Worm (Caenorhabditis elegans) whole organism, L1 larva: Measurements from ENCODE around the gene ucr-2.2.
A peak's percentile ranks its signal among the peaks of the same experiment; 100 is the strongest.

ENCODE experiments used
- C04F5.9 ChIP-seq: sonication (generic microtip); optimal IDR thresholded peaks from 2 replicates; lab custom pipeline; 2016; ENCODE audit warnings: missing genetic modification characterization, missing compliant biosample characterization
- C16A3.4 ChIP-seq: fragments of 150-350 bp; optimal IDR thresholded peaks from 2 replicates; lab custom pipeline; 2014; ENCODE audit warnings: missing biosample characterization, missing genetic modification characterization
- Y116A8C.19 ChIP-seq: sonication (generic microtip); optimal IDR thresholded peaks from 2 replicates; lab custom pipeline; 2016; ENCODE audit warnings: missing compliant biosample characterization, missing genetic modification characterization, borderline replicate concordance
- ceh-8 ChIP-seq: fragments of 200-800 bp; sonication (Bioruptor generic); optimal IDR thresholded peaks from 2 replicates; lab custom pipeline; 2018; ENCODE audit warnings: mild to moderate bottlenecking, missing genetic modification characterization, moderate library complexity, missing compliant biosample characterization
- ceh-82 ChIP-seq, 3 experiments: fragments of 150-350 bp in 1 of 3; sonication (generic microtip) in 2 of 3; optimal IDR thresholded peaks; 2 replicates each; lab custom pipeline; 2014 to 2017; ENCODE audit warnings: missing biosample characterization in 3 of 3, missing genetic modification characterization in 3 of 3
- ceh-90 ChIP-seq: sonication (generic microtip); optimal IDR thresholded peaks from 2 replicates; lab custom pipeline; 2016; ENCODE audit warnings: missing genetic modification characterization, missing compliant biosample characterization
- dpl-1 ChIP-seq, 3 experiments: fragments of 150-350 bp in 2 of 3; sonication (generic microtip) in 1 of 3; optimal IDR thresholded peaks; 2 replicates each; lab custom pipeline; 2014 to 2017; ENCODE audit warnings: missing biosample characterization in 3 of 3, missing genetic modification characterization in 3 of 3, missing genetic modification reagents in 3 of 3
- efl-1 ChIP-seq, 4 experiments: fragments of 150-350 bp; optimal IDR thresholded peaks in 3 of 4; peaks in 1 of 4; 1 replicate in 1 of 4; 2 replicates in 3 of 4; lab custom pipeline; 2014; ENCODE audit warnings: missing biosample characterization in 2 of 4, missing genetic modification characterization in 2 of 4, missing genetic modification reagents in 2 of 4
- efl-3 ChIP-seq: fragments of 200-800 bp; sonication (Bioruptor generic); optimal IDR thresholded peaks from 2 replicates; lab custom pipeline; 2018; ENCODE audit warnings: mild to moderate bottlenecking, missing genetic modification characterization, missing compliant biosample characterization
- egl-13 ChIP-seq: sonication (generic microtip); optimal IDR thresholded peaks from 2 replicates; lab custom pipeline; 2016; ENCODE audit warnings: missing genotype, missing genetic modification reagents, missing genetic modification characterization, missing compliant biosample characterization
- egl-27 ChIP-seq, 2 experiments: fragments of 150-350 bp in 1 of 2; sonication (generic microtip); optimal IDR thresholded peaks; 3 replicates each; lab custom pipeline; 2017 to 2018; ENCODE audit warnings: missing biosample characterization in 2 of 2, missing genetic modification characterization in 2 of 2, missing genetic modification reagents in 2 of 2
- elt-3 ChIP-seq, 6 experiments: fragments of 150-350 bp in 1 of 6; sonication (generic microtip); optimal IDR thresholded peaks; 2 replicates each; lab custom pipeline; 2017 to 2018; ENCODE audit warnings: missing biosample characterization in 6 of 6, missing genetic modification characterization in 6 of 6, inconsistent platforms in 1 of 6
- fkh-4 ChIP-seq: sonication (generic microtip); optimal IDR thresholded peaks from 2 replicates; lab custom pipeline; 2016; ENCODE audit warnings: missing compliant biosample characterization, missing genetic modification characterization, borderline replicate concordance
- fkh-8 ChIP-seq: sonication (generic microtip); optimal IDR thresholded peaks from 2 replicates; lab custom pipeline; 2016; ENCODE audit warnings: mild to moderate bottlenecking, missing genetic modification characterization, missing compliant biosample characterization
- fos-1 ChIP-seq: fragments of 150-350 bp; optimal IDR thresholded peaks from 2 replicates; lab custom pipeline; 2014; ENCODE audit warnings: missing biosample characterization, missing genetic modification characterization
- grh-1 ChIP-seq: fragments of 200-800 bp; sonication (Bioruptor generic); IDR thresholded peaks from 2 replicates; pipeline ENCODE4 v1.3.6; 2022; ENCODE audit warnings: missing genetic modification reagents, missing genetic modification characterization, missing compliant biosample characterization
- hlh-17 ChIP-seq: fragments of 200-800 bp; sonication (Bioruptor generic); optimal IDR thresholded peaks from 2 replicates; lab custom pipeline; 2018; ENCODE audit warnings: missing genetic modification characterization, mild to moderate bottlenecking, missing compliant biosample characterization, moderate library complexity, borderline replicate concordance
- irx-1 ChIP-seq: sonication (generic microtip); optimal IDR thresholded peaks from 2 replicates; lab custom pipeline; 2016; ENCODE audit warnings: missing genetic modification characterization, missing compliant biosample characterization
- jun-1 ChIP-seq: fragments of 150-350 bp; optimal IDR thresholded peaks from 2 replicates; lab custom pipeline; 2014; ENCODE audit warnings: missing biosample characterization, missing genetic modification reagents, missing genetic modification characterization
- lin-14 ChIP-seq: fragments of 200-800 bp; sonication (Bioruptor generic); optimal IDR thresholded peaks from 2 replicates; lab custom pipeline; 2018; ENCODE audit warnings: mild to moderate bottlenecking, missing genetic modification characterization, moderate library complexity, missing compliant biosample characterization
- lin-15B ChIP-seq: fragments of 150-350 bp; sonication (generic microtip); optimal IDR thresholded peaks from 3 replicates; lab custom pipeline; 2014; ENCODE audit warnings: missing biosample characterization, missing genetic modification characterization
- lin-39 ChIP-seq: fragments of 150-350 bp; optimal IDR thresholded peaks from 2 replicates; lab custom pipeline; 2014; ENCODE audit warnings: missing biosample characterization, missing genetic modification reagents, missing genetic modification characterization
- lir-3 ChIP-seq: sonication (generic microtip); optimal IDR thresholded peaks from 2 replicates; lab custom pipeline; 2016; ENCODE audit warnings: mild to moderate bottlenecking, missing genetic modification characterization, moderate library complexity, missing compliant biosample characterization; ENCODE audit not compliant: poor library complexity
- mab-9 ChIP-seq: fragments of 200-800 bp; sonication (Bioruptor generic); IDR thresholded peaks from 2 replicates; pipeline ENCODE4 v1.3.6; 2022; ENCODE audit warnings: missing genetic modification reagents, missing genetic modification characterization, missing compliant biosample characterization
- nhr-11 ChIP-seq: fragments of 150-350 bp; optimal IDR thresholded peaks from 2 replicates; lab custom pipeline; 2014; ENCODE audit warnings: missing biosample characterization, missing genetic modification characterization
- nhr-12 ChIP-seq: sonication (generic microtip); optimal IDR thresholded peaks from 2 replicates; lab custom pipeline; 2017; ENCODE audit warnings: missing biosample characterization, missing genetic modification characterization
- nhr-20 ChIP-seq: sonication (generic microtip); optimal IDR thresholded peaks from 2 replicates; lab custom pipeline; 2016; ENCODE audit warnings: mild to moderate bottlenecking, missing genetic modification characterization, missing compliant biosample characterization
- nhr-71 ChIP-seq: sonication (generic microtip); optimal IDR thresholded peaks from 2 replicates; lab custom pipeline; 2016; ENCODE audit warnings: mild to moderate bottlenecking, missing genetic modification characterization, moderate library complexity, missing compliant biosample characterization
- nhr-76 ChIP-seq: sonication (generic microtip); optimal IDR thresholded peaks from 2 replicates; lab custom pipeline; 2017; ENCODE audit warnings: missing biosample characterization, missing genetic modification characterization
- pag-3 ChIP-seq: sonication (generic microtip); optimal IDR thresholded peaks from 2 replicates; lab custom pipeline; 2017; ENCODE audit warnings: missing genetic modification characterization, mild to moderate bottlenecking, missing compliant biosample characterization, antibody characterized with exemption, borderline replicate concordance; ENCODE audit not compliant: insufficient read depth
- pqm-1 ChIP-seq: sonication (generic microtip); optimal IDR thresholded peaks from 3 replicates; lab custom pipeline; 2017; ENCODE audit warnings: missing biosample characterization, missing genetic modification characterization
- snpc-4 ChIP-seq: fragments of 150-350 bp; optimal IDR thresholded peaks from 2 replicates; lab custom pipeline; 2014; ENCODE audit warnings: missing biosample characterization, missing genetic modification characterization
- snu-23 ChIP-seq: sonication (generic microtip); optimal IDR thresholded peaks from 2 replicates; lab custom pipeline; 2016; ENCODE audit warnings: missing genetic modification characterization, missing compliant biosample characterization
- sox-4 ChIP-seq: sonication (generic microtip); optimal IDR thresholded peaks from 2 replicates; lab custom pipeline; 2016; ENCODE audit warnings: missing genetic modification characterization, missing compliant biosample characterization
- sup-37 ChIP-seq: fragments of 200-800 bp; sonication (Bioruptor generic); optimal IDR thresholded peaks from 2 replicates; lab custom pipeline; 2018; ENCODE audit warnings: mild to moderate bottlenecking, missing genetic modification characterization, missing compliant biosample characterization
- tlp-1 ChIP-seq: fragments of 150-350 bp; optimal IDR thresholded peaks from 2 replicates; lab custom pipeline; 2014; ENCODE audit warnings: missing biosample characterization, missing genetic modification characterization
- unc-130 ChIP-seq: fragments of 150-350 bp; optimal IDR thresholded peaks from 2 replicates; lab custom pipeline; 2017; ENCODE audit warnings: missing biosample characterization, missing genetic modification characterization, inconsistent platforms
- unc-86 ChIP-seq: sonication (generic microtip); optimal IDR thresholded peaks from 2 replicates; lab custom pipeline; 2016; ENCODE audit warnings: missing genetic modification characterization, missing compliant biosample characterization
- unc-98 ChIP-seq: fragments of 200-800 bp; sonication (Bioruptor generic); IDR thresholded peaks from 2 replicates; pipeline ENCODE4 v1.3.6; 2022; ENCODE audit warnings: missing genetic modification characterization, missing compliant biosample characterization
- vab-15 ChIP-seq: sonication (generic microtip); optimal IDR thresholded peaks from 2 replicates; lab custom pipeline; 2017; ENCODE audit warnings: missing genotype, mild to moderate bottlenecking, missing genetic modification characterization, missing compliant biosample characterization
- zag-1 ChIP-seq: fragments of 150-350 bp; optimal IDR thresholded peaks from 2 replicates; lab custom pipeline; 2014; ENCODE audit warnings: missing biosample characterization, missing genetic modification characterization
- ztf-11 ChIP-seq, 2 experiments: sonication (generic microtip); optimal IDR thresholded peaks; 2 replicates each; lab custom pipeline; 2016 to 2017; ENCODE audit warnings: missing genetic modification characterization in 2 of 2, missing biosample characterization in 1 of 2, missing compliant biosample characterization in 1 of 2

The ucr-2.2 gene

DNA sequence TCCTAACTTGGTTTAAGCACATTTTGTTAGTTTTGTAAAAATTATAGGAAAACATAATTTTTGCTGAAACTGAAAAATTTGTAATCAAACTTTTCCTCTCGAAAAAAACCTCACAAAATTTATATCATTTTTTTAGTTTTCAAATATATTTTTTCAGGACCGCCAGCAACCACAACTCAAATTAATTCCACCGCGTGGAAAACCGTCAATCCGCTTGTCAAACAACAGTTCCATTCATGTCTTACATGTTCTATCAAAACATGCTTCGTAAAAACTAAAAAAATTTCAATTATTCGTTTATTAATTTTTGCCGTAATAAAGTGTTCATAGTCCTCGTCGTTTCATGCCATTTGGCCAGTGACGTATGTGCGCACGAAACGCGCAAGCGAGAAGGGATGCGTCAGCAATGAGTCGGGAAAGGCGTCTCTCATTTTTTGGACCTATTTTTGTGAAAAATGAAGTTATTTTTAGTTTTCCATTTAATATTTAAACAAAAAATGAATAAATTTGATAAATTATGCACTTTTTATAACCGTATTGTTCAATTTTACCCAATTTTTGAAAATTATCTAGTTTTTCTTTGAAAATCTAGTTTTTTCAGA, at the start of gene ucr-2.2 (continued):
- TF ChIP-seq ceh-82 (tag; optimal IDR thresholded peaks at IDR 0.05; lab: Kevin White, UChicago) (peak; percentile 11 to 63 (median 59)), lin-39 (tag; lab: Kevin White, UChicago) (peak; percentile 76), C04F5.9 (peak; percentile 56), pag-3 (tag; lab: Kevin White, UChicago) (peak; percentile 57), efl-3 (GFP tag; lab: Kevin White, UChicago) (no peak), snpc-4 (peak; percentile 72), nhr-76 (no peak), nhr-20 (tag; lab: Kevin White, UChicago) (peak; percentile 93), lin-15B (tag; lab: Kevin White, UChicago) (peak; percentile 11), grh-1 (GFP tag; lab: Robert Waterston, UW) (peak; percentile 80), nhr-71 (peak; percentile 91), hlh-17 (GFP tag; lab: Kevin White, UChicago) (no peak), elt-3 (tag; optimal IDR thresholded peaks at IDR 0.05; lab: Kevin White, UChicago) (peak in 2 of 6 experiments; percentile 66 to 69), snu-23 (GFP tag; lab: Kevin White, UChicago) (peak; percentile 91), irx-1 (tag; lab: Kevin White, UChicago) (peak; percentile 81), jun-1 (tag; lab: Kevin White, UChicago) (peak; percentile 19), nhr-12 (no peak), dpl-1 (GFP tag; optimal IDR thresholded peaks at IDR 0.05; lab: Kevin White, UChicago) (peak; percentile 62 to 80 (median 79)), Y116A8C.19 (tag; lab: Kevin White, UChicago) (no peak), unc-98 (GFP tag; lab: Robert Waterston, UW) (no peak), unc-86 (tag; lab: Kevin White, UChicago) (peak; percentile 67), zag-1 (tag; lab: Kevin White, UChicago) (no peak), lir-3 (no peak), efl-1 (optimal IDR thresholded peaks at IDR 0.05; lab: Kevin White, UChicago) (peak; percentile 67 to 71), efl-1 (GFP tag; optimal IDR thresholded peaks at IDR 0.05 in 1 of 2; lab: Kevin White, UChicago) (peak; percentile 64 to 97), ceh-90 (no peak), vab-15 (tag; lab: Kevin White, UChicago) (no peak), nhr-11 (peak; percentile 5), sup-37 (GFP tag; lab: Kevin White, UChicago) (peak; percentile 77), ztf-11 (tag; optimal IDR thresholded peaks at IDR 0.05; lab: Kevin White, UChicago) (peak in 1 of 2 experiments; percentile 66), egl-13 (tag; lab: Kevin White, UChicago) (peak; percentile 78), fkh-4 (no peak)

DNA sequence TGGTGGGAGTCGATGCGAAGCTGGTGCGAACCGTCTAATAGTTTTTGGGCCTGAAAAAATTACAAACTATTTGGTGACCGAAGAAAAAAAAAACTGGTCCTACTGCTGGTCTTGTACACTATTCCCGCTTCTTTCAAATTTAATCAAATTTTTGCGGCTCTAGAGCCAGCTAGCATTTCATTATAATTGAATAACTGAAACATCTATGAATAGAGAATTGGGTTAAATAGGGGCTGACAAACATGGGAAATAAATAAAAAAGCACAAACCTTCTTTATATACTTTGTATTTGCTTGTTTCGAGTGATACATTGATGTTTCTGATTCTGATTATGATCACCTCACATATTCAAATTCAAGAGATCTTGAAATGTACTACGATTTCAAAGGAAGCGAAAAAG, 48.6 kb upstream of the ucr-2.2 start:
- no peak for TF ChIP-seq fkh-4

ce11 chrX:15126736-15127135, 47.0 kb upstream of the ucr-2.2 start:
- TF ChIP-seq lin-14 (peak; percentile 54), fkh-8 (tag; lab: Kevin White, UChicago) (no peak), ceh-8 (GFP tag; lab: Kevin White, UChicago) (peak; percentile 20), C16A3.4 (no peak)

- TF ChIP-seq fos-1 (no peak), elt-3 (tag; optimal IDR thresholded peaks at IDR 0.05; lab: Kevin White, UChicago) (no peak), nhr-11 (no peak), C04F5.9 (no peak), lir-3 (no peak), pqm-1 (tag; lab: Kevin White, UChicago) (no peak), unc-130 (tag; lab: Kevin White, UChicago) (no peak), nhr-76 (no peak), lin-14 (no peak), sox-4 (tag; lab: Kevin White, UChicago) (no peak), egl-27 (tag; optimal IDR thresholded peaks at IDR 0.05; lab: Kevin White, UChicago) (no peak), tlp-1 (tag; lab: Kevin White, UChicago) (no peak), mab-9 (GFP tag; lab: Robert Waterston, UW) (no peak)
These were observed 46.4 kb upstream of the ucr-2.2 start for ce11 chrX:15127338-15127737.
